Fruit fly (Drosophila melanogaster): ENCODE measurements around the gene Abp1.

Gene Abp1

dm6 chr3L:13450177-13450793 is 35.8 kb downstream of the Abp1 start, which contains the start of the genes JMJD7 and CG10738 (continued):
- peak; percentile 33 for TF ChIP-seq Deaf1 (tag; optimal IDR thresholded peaks at IDR 0.05)
- peak; percentile 71 for TF ChIP-seq bcd (GFP tag; optimal IDR thresholded peaks at IDR 0.05)
- no peak for TF ChIP-seq HLH54F (GFP tag; optimal IDR thresholded peaks at IDR 0.05)
- TF ChIP-seq Tbp (GFP tag; optimal IDR thresholded peaks at IDR 0.05): no peak

- TF ChIP-seq CG13775 (GFP tag; optimal IDR thresholded peaks at IDR 0.05) (no peak), CG12942 (GFP tag; optimal IDR thresholded peaks at IDR 0.05) (no peak), MESR4 (GFP tag; optimal IDR thresholded peaks at IDR 0.05) (peak; percentile 42), CG3847 (GFP tag; IDR thresholded peaks at IDR 0.05) (no peak), CG9437 (GFP tag; optimal IDR thresholded peaks at IDR 0.05) (no peak), CG31365 (tag; optimal IDR thresholded peaks at IDR 0.05) (no peak), D (optimal IDR thresholded peaks at IDR 0.05) (no peak), D (GFP tag; optimal IDR thresholded peaks at IDR 0.05) (no peak), Bgb (GFP tag; IDR thresholded peaks at IDR 0.05; ENCODE audit: partially characterized antibody) (no peak), CG16813 (GFP tag; IDR thresholded peaks at IDR 0.05; ENCODE audit: partially characterized antibody) (no peak), prd (optimal IDR thresholded peaks at IDR 0.05) (no peak), prd (GFP tag; IDR thresholded peaks at IDR 0.05) (no peak), slou (GFP tag; optimal IDR thresholded peaks at IDR 0.05) (no peak), CG10959 (GFP tag; IDR thresholded peaks at IDR 0.05) (no peak), CG14710 (tag; optimal IDR thresholded peaks at IDR 0.05) (peak; percentile 76), Pdp1 (GFP tag; optimal IDR thresholded peaks at IDR 0.05) (no peak), Hey (tag; optimal IDR thresholded peaks at IDR 0.05) (no peak), CG18599 (GFP tag; optimal IDR thresholded peaks at IDR 0.05) (no peak), CG6813 (GFP tag; optimal IDR thresholded peaks at IDR 0.05) (no peak), stc (GFP tag; IDR thresholded peaks at IDR 0.05) (no peak), CG9876 (GFP tag; optimal IDR thresholded peaks at IDR 0.05) (no peak), gem (tag; optimal IDR thresholded peaks at IDR 0.05) (no peak), aop (GFP tag; IDR thresholded peaks at IDR 0.05) (no peak), CG18262 (tag; optimal IDR thresholded peaks at IDR 0.05) (no peak), mam (GFP tag; optimal IDR thresholded peaks at IDR 0.05) (no peak), wdn (GFP tag; IDR thresholded peaks at IDR 0.05) (no peak), CG4360 (GFP tag; IDR thresholded peaks at IDR 0.05) (0 out of 2 replicates have a peak, but pooled peaks have one; percentile 18), CG1024 (GFP tag; IDR thresholded peaks at IDR 0.05) (no peak), CG7357 (GFP tag; IDR thresholded peaks at IDR 0.05) (no peak), Bdp1 (GFP tag; optimal IDR thresholded peaks at IDR 0.05) (no peak), CG34422 (GFP tag; IDR thresholded peaks at IDR 0.05) (no peak), zfh2 (GFP tag; optimal IDR thresholded peaks at IDR 0.05) (no peak), ab (GFP tag; optimal IDR thresholded peaks at IDR 0.05) (no peak), CG7556 (GFP tag; optimal IDR thresholded peaks at IDR 0.05) (no peak), lab (GFP tag; optimal IDR thresholded peaks at IDR 0.05) (no peak), pum (GFP tag; optimal IDR thresholded peaks at IDR 0.05) (no peak), CG13287 (GFP tag; IDR thresholded peaks at IDR 0.05; ENCODE audit: partially characterized antibody) (peak; percentile 38; the same call in 1 of the 2 replicates), CG12155 (GFP tag; optimal IDR thresholded peaks at IDR 0.05) (no peak), hth (optimal IDR thresholded peaks at IDR 0.05) (no peak), Xrp1 (GFP tag; IDR thresholded peaks at IDR 0.05) (no peak), row (GFP tag; IDR thresholded peaks at IDR 0.05) (peak; percentile 38; the same call in 1 of the 3 replicates), sim (GFP tag; IDR thresholded peaks at IDR 0.05) (no peak), CG10209 (GFP tag; optimal IDR thresholded peaks at IDR 0.05) (no peak), ci (GFP tag; IDR thresholded peaks at IDR 0.05) (no peak), ap (GFP tag; IDR thresholded peaks at IDR 0.05) (no peak), Dref (GFP tag; IDR thresholded peaks at IDR 0.05) (0 out of 2 replicates have a peak, but pooled peaks have one; percentile 22)
These were observed 43.7 kb downstream of the Abp1 start, which contains the start of gene cmb for dm6 chr3L:13442400-13442799. Gene cmb, plus strand, starts transcription at chr3L:13442594.

Measured in whole organism, embryonic.